Worm (Caenorhabditis elegans) whole organism, young adult: ENCODE measurements around the gene set-14.

ENCODE experiments used
- B0019.2 ChIP-seq: fragments of 200-800 bp; sonication (Bioruptor generic); conservative IDR thresholded peaks from 2 replicates; pipeline ENCODE4 v1.3.6; 2022; ENCODE audit warnings: missing genetic modification reagents, missing genetic modification characterization, missing compliant biosample characterization
- F57C9.4 ChIP-seq: sonication (generic microtip); optimal IDR thresholded peaks from 2 replicates; lab custom pipeline; 2017; ENCODE audit warnings: mild to moderate bottlenecking, missing genetic modification characterization, missing compliant biosample characterization
- Y53G8AR.9 ChIP-seq: fragments of 200-800 bp; sonication (Bioruptor generic); conservative IDR thresholded peaks from 2 replicates; pipeline ENCODE4 v1.3.6; 2022; ENCODE audit warnings: missing genetic modification reagents, missing genetic modification characterization, missing compliant biosample characterization
- ama-1 ChIP-seq, 3 experiments: fragments of 150-350 bp in 1 of 3; sonication (generic microtip) in 2 of 3; optimal IDR thresholded peaks; 2 replicates each; lab custom pipeline; 2014 to 2018; ENCODE audit warnings: missing biosample characterization in 2 of 3, missing genetic modification characterization in 2 of 3, missing genetic modification reagents in 2 of 3
- atf-7 ChIP-seq: sonication (generic microtip); optimal IDR thresholded peaks from 2 replicates; lab custom pipeline; 2017; ENCODE audit warnings: mild to moderate bottlenecking, missing genetic modification characterization, missing compliant biosample characterization
- cebp-1 ChIP-seq, 2 experiments: fragments of 200-800 bp in 1 of 2; sonication (Bioruptor generic) in 1 of 2; sonication (generic microtip) in 1 of 2; IDR thresholded peaks in 1 of 2; optimal IDR thresholded peaks in 1 of 2; 2 replicates each; pipeline versions ENCODE4 v1.3.6 to Lab custom; 2017 to 2022; ENCODE audit warnings: missing compliant biosample characterization in 2 of 2, missing genetic modification characterization in 2 of 2, mild to moderate bottlenecking in 1 of 2, missing genetic modification reagents in 1 of 2, moderate library complexity in 1 of 2
- ceh-27 ChIP-seq: fragments of 200-800 bp; sonication (Bioruptor generic); optimal IDR thresholded peaks from 2 replicates; lab custom pipeline; 2018; ENCODE audit warnings: mild to moderate bottlenecking, missing genetic modification characterization, moderate library complexity, missing compliant biosample characterization
- egl-44 ChIP-seq: fragments of 200-800 bp; sonication (Bioruptor generic); IDR thresholded peaks from 2 replicates; pipeline ENCODE4 v1.3.6; 2022; ENCODE audit warnings: missing genetic modification reagents, missing genetic modification characterization, missing compliant biosample characterization
- hlh-26 ChIP-seq: fragments of 200-800 bp; sonication (Bioruptor generic); conservative IDR thresholded peaks from 2 replicates; pipeline ENCODE4 v1.3.6; 2022; ENCODE audit warnings: missing genetic modification reagents, missing genetic modification characterization, missing compliant biosample characterization
- hmg-1.2 ChIP-seq: fragments of 200-800 bp; sonication (Bioruptor generic); IDR thresholded peaks from 2 replicates; pipeline ENCODE4 v1.3.6; 2022; ENCODE audit warnings: missing genetic modification reagents, missing genetic modification characterization, missing compliant biosample characterization
- lag-1 ChIP-seq: fragments of 200-800 bp; sonication (Bioruptor generic); IDR thresholded peaks from 2 replicates; pipeline ENCODE4 v1.3.6; 2022; ENCODE audit warnings: missing genetic modification reagents, missing genetic modification characterization, missing compliant biosample characterization
- let-526 ChIP-seq: fragments of 200-800 bp; sonication (Bioruptor generic); IDR thresholded peaks from 2 replicates; pipeline ENCODE4 v1.3.6; 2022; ENCODE audit warnings: missing genetic modification reagents, missing genetic modification characterization, missing compliant biosample characterization
- lin-26 ChIP-seq: fragments of 200-800 bp; sonication (Bioruptor generic); IDR thresholded peaks from 2 replicates; pipeline ENCODE4 v1.3.6; 2022; ENCODE audit warnings: missing genetic modification reagents, missing genetic modification characterization, missing compliant biosample characterization
- lin-35 ChIP-seq, 3 experiments: fragments of 150-350 bp in 2 of 3; sonication (generic microtip) in 1 of 3; optimal IDR thresholded peaks; 2 replicates each; lab custom pipeline; 2014 to 2018; ENCODE audit warnings: missing biosample characterization in 3 of 3, missing genetic modification characterization in 3 of 3, missing genetic modification reagents in 3 of 3
- lir-1 ChIP-seq: fragments of 200-800 bp; sonication (Bioruptor generic); conservative IDR thresholded peaks from 2 replicates; pipeline ENCODE4 v1.3.6; 2022; ENCODE audit warnings: missing genetic modification reagents, missing genetic modification characterization, missing compliant biosample characterization
- madf-10 ChIP-seq: sonication (generic microtip); optimal IDR thresholded peaks from 2 replicates; lab custom pipeline; 2016; ENCODE audit warnings: mild to moderate bottlenecking, missing genetic modification characterization, missing compliant biosample characterization
- nfyb-1 ChIP-seq: fragments of 200-800 bp; sonication (Bioruptor generic); IDR thresholded peaks from 2 replicates; pipeline ENCODE4 v1.3.6; 2022; ENCODE audit warnings: missing genetic modification reagents, missing genetic modification characterization, missing compliant biosample characterization
- nhr-90 ChIP-seq: sonication (generic microtip); optimal IDR thresholded peaks from 2 replicates; lab custom pipeline; 2016; ENCODE audit warnings: missing genotype, mild to moderate bottlenecking, missing genetic modification characterization, missing compliant biosample characterization
- sea-2 ChIP-seq: fragments of 200-800 bp; sonication (Bioruptor generic); IDR thresholded peaks from 2 replicates; pipeline ENCODE4 v1.3.6; 2022; ENCODE audit warnings: missing genetic modification characterization, missing compliant biosample characterization
- snpc-1.1 ChIP-seq: sonication (generic microtip); optimal IDR thresholded peaks from 2 replicates; lab custom pipeline; 2017; ENCODE audit warnings: missing genetic modification characterization, mild to moderate bottlenecking, missing compliant biosample characterization, antibody characterized with exemption, moderate library complexity, missing genotype, missing genetic modification reagents; ENCODE audit not compliant: insufficient read depth
- zfh-2 ChIP-seq: fragments of 200-800 bp; sonication (Bioruptor generic); conservative IDR thresholded peaks from 2 replicates; pipeline ENCODE4 v1.3.6; 2022; ENCODE audit warnings: missing genetic modification reagents, missing genetic modification characterization, missing compliant biosample characterization
- ztf-3 ChIP-seq: fragments of 200-800 bp; sonication (Bioruptor generic); optimal IDR thresholded peaks from 2 replicates; lab custom pipeline; 2018; ENCODE audit warnings: mild to moderate bottlenecking, missing genetic modification characterization, missing compliant biosample characterization

Gene set-14

ce11 chrII:10755455-10755854 is 40.6 kb downstream of the set-14 start (continued):
- TF ChIP-seq egl-44 (GFP tag; lab: Robert Waterston, UW) (no peak), let-526 (no peak)
- TF ChIP-seq, all 124 proteins: peak for 0

DNA sequence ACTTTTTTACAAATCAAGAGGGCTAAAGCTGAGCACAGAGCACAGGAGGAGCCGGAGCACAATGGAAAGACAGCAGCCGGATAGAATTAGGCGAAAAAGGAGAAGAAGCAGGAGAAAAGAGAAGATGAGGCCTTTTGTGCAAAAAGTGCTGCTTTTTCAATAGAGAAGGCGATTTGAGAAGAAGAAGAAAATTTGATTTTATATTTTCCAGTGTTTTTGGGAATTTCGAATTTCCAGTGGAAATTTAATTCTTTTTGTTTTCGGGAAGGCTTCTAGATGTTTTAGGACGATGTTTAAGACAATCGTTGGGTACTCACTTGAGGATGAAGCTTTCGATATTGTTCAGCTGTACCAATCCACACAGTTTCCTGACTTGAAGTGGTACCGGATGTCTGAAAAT is 42.4 kb downstream of the set-14 start:
- TF ChIP-seq atf-7 (tag; lab: Kevin White, UChicago), result no peak
- no peak for TF ChIP-seq F57C9.4
- TF ChIP-seq ceh-27, result no peak
- TF ChIP-seq ama-1 (optimal IDR thresholded peaks at IDR 0.05; lab: Kevin White, UChicago), result no peak
- no peak for TF ChIP-seq ama-1 (GFP tag; optimal IDR thresholded peaks at IDR 0.05; lab: Kevin White, UChicago)
- no peak for TF ChIP-seq lin-26 (GFP tag; lab: Robert Waterston, UW)
- no peak for TF ChIP-seq Y53G8AR.9 (GFP tag; lab: Robert Waterston, UW)
- TF ChIP-seq let-526, result no peak
- TF ChIP-seq lir-1, result no peak
- no peak for TF ChIP-seq lag-1
- no peak for TF ChIP-seq snpc-1.1
- no peak for TF ChIP-seq lin-35 (GFP tag; optimal IDR thresholded peaks at IDR 0.05; lab: Kevin White, UChicago)
- no peak for TF ChIP-seq nhr-90 (tag; lab: Kevin White, UChicago)

ce11 chrII:10744801-10745200 is 51.3 kb downstream of the set-14 start:
- TF ChIP-seq cebp-1 (GFP tag; IDR thresholded peaks at IDR 0.05; lab: Robert Waterston, UW) (no peak), cebp-1 (tag; optimal IDR thresholded peaks at IDR 0.05; lab: Kevin White, UChicago) (peak; percentile 8), hlh-26 (no peak), B0019.2 (GFP tag; lab: Robert Waterston, UW) (no peak), hmg-1.2 (GFP tag; lab: Robert Waterston, UW) (peak; percentile 23; the same call in 1 of the 2 replicates), madf-10 (tag; lab: Kevin White, UChicago) (peak; percentile 59), zfh-2 (peak; percentile 45), nfyb-1 (no peak), ztf-3 (GFP tag; lab: Kevin White, UChicago) (no peak), sea-2 (GFP tag; lab: Robert Waterston, UW) (no peak)
